Worm (Caenorhabditis elegans) whole organism, L1 larva: ENCODE results near the gene Y39A1A.18.

ENCODE experiments used
- lsy-2 ChIP-seq, 2 experiments: fragments of 150-350 bp; optimal IDR thresholded peaks; 2 replicates each; lab custom pipeline; 2014; ENCODE audit warnings: missing biosample characterization in 2 of 2, missing genetic modification characterization in 2 of 2
- nhr-77 ChIP-seq: fragments of 150-350 bp; optimal IDR thresholded peaks from 2 replicates; lab custom pipeline; 2014; ENCODE audit warnings: missing biosample characterization, missing genetic modification characterization
- nhr-84 ChIP-seq: sonication (generic microtip); optimal IDR thresholded peaks from 2 replicates; lab custom pipeline; 2017; ENCODE audit warnings: missing biosample characterization, missing genetic modification characterization

DNA sequence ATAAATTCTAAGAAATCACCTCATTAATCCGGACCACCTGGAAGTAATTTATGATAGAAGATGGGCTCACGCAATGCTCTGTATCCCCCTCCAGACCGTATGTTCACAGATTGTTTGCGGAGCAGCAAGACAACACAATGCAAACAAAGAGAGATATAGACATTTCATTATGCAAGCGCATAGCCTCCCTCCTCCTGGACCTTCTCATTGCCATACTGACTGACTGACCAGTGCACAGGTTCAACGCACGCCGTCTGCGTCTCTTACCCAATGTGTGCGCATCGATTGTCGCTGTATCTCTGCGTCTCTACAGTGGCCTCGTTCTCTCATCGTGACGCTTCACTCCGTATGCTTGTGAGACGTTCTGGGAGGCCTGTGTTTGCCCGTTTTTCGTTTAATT is 42.7 kb downstream of the Y39A1A.18 start:
- TF ChIP-seq lsy-2 (tag; optimal IDR thresholded peaks at IDR 0.05; lab: Kevin White, UChicago) (peak; percentile 46 to 54), nhr-77 (no peak), nhr-84 (tag; lab: Kevin White, UChicago) (no peak)
